Fruit fly (Drosophila melanogaster) whole organism, embryonic: Measurements from ENCODE around the gene CG45073.

Experiments used
- Adf1 ChIP-seq: fragments of 200-800 bp; sonication (Bioruptor generic); IDR thresholded peaks from 2 replicates; pipeline ENCODE4 v1.3.6; 2022; ENCODE audit warnings: missing biosample characterization, missing genetic modification characterization
- CG11093 ChIP-seq: fragments of 200-800 bp; sonication (Bioruptor generic); IDR thresholded peaks from 3 replicates; pipeline ENCODE4 v1.3.6; 2022; ENCODE audit warnings: missing biosample characterization, missing genetic modification characterization
- CG11398 ChIP-seq: fragments of 200-800 bp; sonication (Bioruptor generic); optimal IDR thresholded peaks from 2 replicates; lab custom pipeline; 2016; ENCODE audit warnings: missing biosample characterization, missing genetic modification characterization
- CG12769 ChIP-seq: fragments of 200-800 bp; sonication (Bioruptor generic); optimal IDR thresholded peaks from 2 replicates; lab custom pipeline; 2019; ENCODE audit warnings: missing biosample characterization, mild to moderate bottlenecking, missing genetic modification characterization, moderate library complexity
- CG12942 ChIP-seq: fragments of 200-800 bp; sonication (Bioruptor generic); optimal IDR thresholded peaks from 3 replicates; lab custom pipeline; 2016; ENCODE audit warnings: missing biosample characterization, missing genetic modification characterization
- CG16813 ChIP-seq: fragments of 200-800 bp; sonication (Bioruptor generic); IDR thresholded peaks from 3 replicates; pipeline ENCODE4 v1.3.6; 2022; ENCODE audit warnings: missing biosample characterization, missing genetic modification characterization; ENCODE audit not compliant: partially characterized antibody
- CG16815 ChIP-seq: fragments of 200-800 bp; sonication (Bioruptor generic); optimal IDR thresholded peaks from 3 replicates; lab custom pipeline; 2017; ENCODE audit warnings: missing biosample characterization, mild to moderate bottlenecking, missing genetic modification characterization
- CG17359 ChIP-seq: fragments of 200-800 bp; sonication (Bioruptor generic); optimal IDR thresholded peaks from 3 replicates; lab custom pipeline; 2018; ENCODE audit warnings: missing biosample characterization, mild to moderate bottlenecking, missing genetic modification characterization, moderate library complexity
- CG17912 ChIP-seq: fragments of 200-800 bp; sonication (Bioruptor generic); optimal IDR thresholded peaks from 2 replicates; lab custom pipeline; 2018; ENCODE audit warnings: missing biosample characterization, mild to moderate bottlenecking, missing genetic modification characterization
- CG2889 ChIP-seq: fragments of 200-800 bp; sonication (Bioruptor generic); IDR thresholded peaks from 3 replicates; pipeline ENCODE4 v1.3.6; 2022; ENCODE audit warnings: missing biosample characterization, missing genetic modification characterization
- CG4707 ChIP-seq: fragments of 200-800 bp; sonication (Bioruptor generic); optimal IDR thresholded peaks from 2 replicates; lab custom pipeline; 2018; ENCODE audit warnings: missing biosample characterization, mild to moderate bottlenecking, missing genetic modification characterization, moderate library complexity
- CG5953 ChIP-seq: fragments of 200-800 bp; sonication (Bioruptor generic); IDR thresholded peaks from 2 replicates; pipeline ENCODE4 v1.3.6; 2022; ENCODE audit warnings: missing biosample characterization, missing genetic modification characterization
- CG6689 ChIP-seq: fragments of 200-800 bp; sonication (Bioruptor generic); IDR thresholded peaks from 2 replicates; pipeline ENCODE4 v1.3.6; 2022; ENCODE audit warnings: missing biosample characterization, missing genetic modification characterization
- CG6791 ChIP-seq: fragments of 200-800 bp; sonication (Bioruptor generic); IDR thresholded peaks from 3 replicates; pipeline ENCODE4 v1.3.6; 2022; ENCODE audit warnings: missing biosample characterization, missing genetic modification characterization; ENCODE audit not compliant: partially characterized antibody
- CG7786 ChIP-seq: fragments of 200-800 bp; sonication (Bioruptor generic); optimal IDR thresholded peaks from 2 replicates; lab custom pipeline; 2016; ENCODE audit warnings: missing biosample characterization, missing genetic modification characterization
- CG7987 ChIP-seq: fragments of 200-800 bp; sonication (Bioruptor generic); optimal IDR thresholded peaks from 2 replicates; lab custom pipeline; 2018; ENCODE audit warnings: missing biosample characterization, mild to moderate bottlenecking, missing genetic modification characterization, moderate library complexity
- CG9215 ChIP-seq: fragments of 200-800 bp; sonication (Bioruptor generic); IDR thresholded peaks from 2 replicates; pipeline ENCODE4 v1.3.6; 2022; ENCODE audit warnings: missing biosample characterization, missing genetic modification characterization
- CG9437 ChIP-seq: fragments of 200-800 bp; sonication (Bioruptor generic); optimal IDR thresholded peaks from 2 replicates; lab custom pipeline; 2018; ENCODE audit warnings: missing biosample characterization, mild to moderate bottlenecking, missing genetic modification characterization
- Camta ChIP-seq: fragments of 200-800 bp; sonication (Bioruptor generic); optimal IDR thresholded peaks from 2 replicates; lab custom pipeline; 2016; ENCODE audit warnings: missing biosample characterization, missing genetic modification characterization
- Dek ChIP-seq: fragments of 200-800 bp; sonication (Bioruptor generic); optimal IDR thresholded peaks from 3 replicates; lab custom pipeline; 2019; ENCODE audit warnings: missing biosample characterization, mild to moderate bottlenecking, missing genetic modification characterization, moderate library complexity
- Dip3 ChIP-seq: fragments of 200-800 bp; sonication (Bioruptor generic); optimal IDR thresholded peaks from 3 replicates; lab custom pipeline; 2016; ENCODE audit warnings: missing biosample characterization, missing genetic modification characterization
- Doc3 ChIP-seq: fragments of 200-800 bp; sonication (Bioruptor generic); IDR thresholded peaks from 3 replicates; pipeline ENCODE4 v1.3.6; 2022; ENCODE audit warnings: missing biosample characterization, missing genetic modification characterization; ENCODE audit not compliant: partially characterized antibody
- Drgx ChIP-seq: fragments of 200-800 bp; sonication (Bioruptor generic); IDR thresholded peaks from 2 replicates; pipeline ENCODE4 v1.3.6; 2022; ENCODE audit warnings: missing biosample characterization, missing genetic modification characterization
- H2.0 ChIP-seq: fragments of 200-800 bp; sonication (Bioruptor generic); IDR thresholded peaks from 2 replicates; pipeline ENCODE4 v1.3.6; 2022; ENCODE audit warnings: missing biosample characterization, missing genetic modification characterization
- Max ChIP-seq: fragments of 200-800 bp; sonication (Bioruptor generic); optimal IDR thresholded peaks from 2 replicates; lab custom pipeline; 2016; ENCODE audit warnings: missing biosample characterization, mild to moderate bottlenecking, missing genetic modification characterization
- Mrtf ChIP-seq: fragments of 200-800 bp; sonication (Bioruptor generic); IDR thresholded peaks from 3 replicates; pipeline ENCODE4 v1.3.6; 2022; ENCODE audit warnings: missing biosample characterization, missing genetic modification characterization
- NC2β ChIP-seq: fragments of 200-800 bp; sonication (Bioruptor generic); optimal IDR thresholded peaks from 2 replicates; lab custom pipeline; 2016; ENCODE audit warnings: missing biosample characterization, missing genetic modification characterization
- Oaz ChIP-seq: fragments of 200-800 bp; sonication (Bioruptor generic); IDR thresholded peaks from 2 replicates; pipeline ENCODE4 v1.3.6; 2022; ENCODE audit warnings: missing biosample characterization, missing genetic modification characterization
- Ravus ChIP-seq: fragments of 200-800 bp; sonication (Bioruptor generic); IDR thresholded peaks from 2 replicates; pipeline ENCODE4 v1.3.6; 2022; ENCODE audit warnings: missing biosample characterization, missing genetic modification characterization
- Scr ChIP-seq: fragments of 200-800 bp; sonication (Bioruptor generic); IDR thresholded peaks from 2 replicates; pipeline ENCODE4 v1.3.6; 2022; ENCODE audit warnings: missing biosample characterization, missing genetic modification characterization; ENCODE audit not compliant: partially characterized antibody
- Spps ChIP-seq: fragments of 200-800 bp; sonication (Bioruptor generic); optimal IDR thresholded peaks from 2 replicates; lab custom pipeline; 2018; ENCODE audit warnings: missing biosample characterization, mild to moderate bottlenecking, missing genetic modification characterization
- Sry-β ChIP-seq: fragments of 200-800 bp; sonication (Bioruptor generic); optimal IDR thresholded peaks from 2 replicates; lab custom pipeline; 2018; ENCODE audit warnings: missing biosample characterization, mild to moderate bottlenecking, missing genetic modification characterization, moderate library complexity
- Sry-δ ChIP-seq: fragments of 200-800 bp; sonication (Bioruptor generic); optimal IDR thresholded peaks from 2 replicates; lab custom pipeline; 2016; ENCODE audit warnings: missing biosample characterization, missing genetic modification characterization
- Tbp ChIP-seq: fragments of >200 bp; optimal IDR thresholded peaks from 2 replicates; lab custom pipeline; 2018; ENCODE audit warnings: missing biosample characterization, missing genetic modification characterization
- Usf ChIP-seq: fragments of 200-800 bp; sonication (Bioruptor generic); optimal IDR thresholded peaks from 2 replicates; lab custom pipeline; 2017; ENCODE audit warnings: missing genotype, missing biosample characterization, missing genetic modification characterization
- esg ChIP-seq: fragments of 200-800 bp; sonication (Bioruptor generic); conservative IDR thresholded peaks from 2 replicates; pipeline ENCODE4 v1.3.6; 2022; ENCODE audit warnings: missing biosample characterization, missing genetic modification characterization
- ftz-f1 ChIP-seq: fragments of 200-800 bp; sonication (Bioruptor generic); optimal IDR thresholded peaks from 2 replicates; lab custom pipeline; 2016; ENCODE audit warnings: missing biosample characterization, missing genetic modification characterization
- grau ChIP-seq: fragments of 200-800 bp; optimal IDR thresholded peaks from 3 replicates; lab custom pipeline; 2019; ENCODE audit warnings: missing biosample characterization, mild to moderate bottlenecking, missing genetic modification characterization, moderate library complexity
- insv ChIP-seq, 2 experiments: fragments of 200-800 bp; sonication (Bioruptor generic); optimal IDR thresholded peaks; 3 replicates each; lab custom pipeline; 2016 to 2018; ENCODE audit warnings: missing biosample characterization in 2 of 2, missing genetic modification characterization in 2 of 2
- jing ChIP-seq: fragments of 200-800 bp; sonication (Bioruptor generic); optimal IDR thresholded peaks from 2 replicates; lab custom pipeline; 2018; ENCODE audit warnings: missing biosample characterization, mild to moderate bottlenecking, missing genetic modification characterization
- knrl ChIP-seq: fragments of 200-800 bp; sonication (Bioruptor generic); IDR thresholded peaks from 3 replicates; pipeline ENCODE4 v1.3.6; 2022; ENCODE audit warnings: missing biosample characterization, missing genetic modification characterization; ENCODE audit not compliant: partially characterized antibody
- mam ChIP-seq: fragments of 200-800 bp; sonication (Bioruptor generic); optimal IDR thresholded peaks from 3 replicates; lab custom pipeline; 2016; ENCODE audit warnings: missing biosample characterization, missing genetic modification characterization
- onecut ChIP-seq: fragments of 200-800 bp; sonication (Bioruptor generic); IDR thresholded peaks from 2 replicates; pipeline ENCODE4 v1.3.6; 2022; ENCODE audit warnings: missing biosample characterization, missing genetic modification characterization
- tup ChIP-seq: fragments of 200-800 bp; sonication (Bioruptor generic); optimal IDR thresholded peaks from 2 replicates; lab custom pipeline; 2016; ENCODE audit warnings: missing biosample characterization, mild to moderate bottlenecking, missing genetic modification characterization, moderate library complexity
- twi ChIP-seq: fragments of 200-800 bp; optimal IDR thresholded peaks from 2 replicates; lab custom pipeline; 2019; ENCODE audit warnings: missing biosample characterization, mild to moderate bottlenecking, missing genetic modification characterization, moderate library complexity
- tx ChIP-seq: fragments of 200-800 bp; sonication (Bioruptor generic); optimal IDR thresholded peaks from 2 replicates; lab custom pipeline; 2016; ENCODE audit warnings: missing biosample characterization, missing genetic modification characterization
- vnd ChIP-seq: fragments of 200-800 bp; sonication (Bioruptor generic); IDR thresholded peaks from 3 replicates; pipeline ENCODE4 v1.3.6; 2022; ENCODE audit warnings: missing biosample characterization, missing genetic modification characterization; ENCODE audit not compliant: partially characterized antibody
- wdn ChIP-seq: fragments of 200-800 bp; sonication (Bioruptor generic); IDR thresholded peaks from 2 replicates; pipeline ENCODE4 v1.3.6; 2022; ENCODE audit warnings: missing biosample characterization, missing genetic modification characterization
- z ChIP-seq: fragments of 200-800 bp; sonication (Bioruptor generic); IDR thresholded peaks from 3 replicates; pipeline ENCODE4 v1.3.6; 2022; ENCODE audit warnings: missing biosample characterization, missing genetic modification characterization

CG45073 gene

dm6 chr3R:30170671-30171667 lies 46.4 kb upstream of the CG45073 start, which contains the start of gene Rsod (continued):
- TF ChIP-seq Oaz (GFP tag; lab: Robert Waterston, UW) (peak; percentile 37), CG17912 (GFP tag; lab: Kevin White, UChicago) (no peak), CG4707 (no peak), CG6791 (GFP tag; lab: Robert Waterston, UW) (no peak), CG5953 (GFP tag; lab: Robert Waterston, UW) (peak; percentile 47), vnd (no peak), ftz-f1 (GFP tag; lab: Kevin White, UChicago) (peak; percentile 37), twi (tag; lab: Kevin White, UChicago) (no peak), Sry-δ (GFP tag; lab: Kevin White, UChicago) (no peak), Camta (GFP tag; lab: Kevin White, UChicago) (no peak), insv (GFP tag; optimal IDR thresholded peaks at IDR 0.05; lab: Kevin White, UChicago) (no peak), CG7987 (GFP tag; lab: Kevin White, UChicago) (no peak), knrl (GFP tag; lab: Robert Waterston, UW) (no peak), CG9437 (GFP tag; lab: Kevin White, UChicago) (peak; percentile 15), CG17359 (tag; lab: Kevin White, UChicago) (peak; percentile 79), Dek (tag; lab: Kevin White, UChicago) (peak; percentile 16), Doc3 (GFP tag; lab: Robert Waterston, UW) (no peak), Tbp (GFP tag; lab: Kevin White, UChicago) (no peak), mam (GFP tag; lab: Kevin White, UChicago) (no peak), Ravus (GFP tag; lab: Robert Waterston, UW) (no peak; the same call in 1 of the 2 replicates), H2.0 (GFP tag; lab: Robert Waterston, UW) (peak; percentile 70), wdn (GFP tag; lab: Robert Waterston, UW) (0 out of 2 replicates have a peak, but pooled peaks have one; percentile 33), CG9215 (GFP tag; lab: Robert Waterston, UW) (no peak), CG6689 (GFP tag; lab: Robert Waterston, UW) (peak; percentile 79), esg (GFP tag; lab: Robert Waterston, UW) (peak; percentile 74), Dip3 (no peak), NC2β (no peak), Sry-β (no peak), Drgx (GFP tag; lab: Robert Waterston, UW) (peak; percentile 93), Spps (tag; lab: Kevin White, UChicago) (peak; percentile 35), CG2889 (GFP tag; lab: Robert Waterston, UW) (no peak), CG7786 (GFP tag; lab: Kevin White, UChicago) (no peak), jing (GFP tag; lab: Kevin White, UChicago) (peak; percentile 15), Scr (GFP tag; lab: Robert Waterston, UW) (no peak), CG16813 (no peak), grau (tag; lab: Kevin White, UChicago) (peak; percentile 43), onecut (peak; percentile 66), CG16815 (GFP tag; lab: Kevin White, UChicago) (peak; percentile 9), tup (GFP tag; lab: Kevin White, UChicago) (no peak), Adf1 (GFP tag; lab: Robert Waterston, UW) (no peak), Usf (GFP tag; lab: Kevin White, UChicago) (no peak), z (GFP tag; lab: Robert Waterston, UW) (peak; percentile 61; the same call in 2 of the 3 replicates), CG12942 (no peak), CG11398 (GFP tag; lab: Kevin White, UChicago) (no peak), tx (GFP tag; lab: Kevin White, UChicago) (no peak), Mrtf (peak; percentile 74), CG11093 (GFP tag; lab: Robert Waterston, UW) (peak; percentile 73), CG12769 (tag; lab: Kevin White, UChicago) (peak; percentile 65), Max (GFP tag; lab: Kevin White, UChicago) (peak; percentile 41)
